Fruit fly (Drosophila melanogaster) whole organism, wandering third instar larva: ENCODE data around the gene Atac1.

Source experiments
- Abd-B ChIP-seq: fragments of >200 bp; optimal IDR thresholded peaks from 2 replicates; lab custom pipeline; 2017; ENCODE audit warnings: missing biosample characterization, missing genetic modification characterization
- Myc ChIP-seq: fragments of >200 bp; optimal IDR thresholded peaks from 2 replicates; lab custom pipeline; 2017

dm6 chr2L:6925114-6925513 lies 35.0 kb downstream of the Atac1 start:
- TF ChIP-seq Abd-B (GFP tag; lab: Kevin White, UChicago) (no peak), Myc (lab: Kevin White, UChicago) (no peak)
